Worm (Caenorhabditis elegans) whole organism, late embryonic: ENCODE measurements around the gene Y55F3BL.4.

Experiments
- C08G9.2 ChIP-seq: sonication (generic microtip); optimal IDR thresholded peaks from 2 replicates; lab custom pipeline; 2016; ENCODE audit warnings: mild to moderate bottlenecking, missing genetic modification characterization, moderate library complexity, missing compliant biosample characterization
- C38D4.7 ChIP-seq: fragments of 200-800 bp; sonication (Bioruptor generic); optimal IDR thresholded peaks from 2 replicates; lab custom pipeline; 2018; ENCODE audit warnings: mild to moderate bottlenecking, missing genetic modification characterization, moderate library complexity, missing compliant biosample characterization
- ceh-19 ChIP-seq: fragments of 200-800 bp; sonication (Bioruptor generic); optimal IDR thresholded peaks from 2 replicates; lab custom pipeline; 2018; ENCODE audit warnings: mild to moderate bottlenecking, missing genetic modification characterization, missing compliant biosample characterization
- dmd-4 ChIP-seq: sonication (generic microtip); optimal IDR thresholded peaks from 2 replicates; lab custom pipeline; 2016; ENCODE audit warnings: borderline replicate concordance, missing genetic modification characterization, missing compliant biosample characterization
- dve-1 ChIP-seq: sonication (generic microtip); optimal IDR thresholded peaks from 2 replicates; lab custom pipeline; 2017; ENCODE audit warnings: antibody characterized with exemption, mild to moderate bottlenecking, missing genetic modification characterization, missing compliant biosample characterization
- hlh-30 ChIP-seq: sonication (generic microtip); optimal IDR thresholded peaks from 2 replicates; lab custom pipeline; 2017; ENCODE audit warnings: antibody characterized with exemption, missing genetic modification characterization, missing compliant biosample characterization; ENCODE audit not compliant: insufficient read depth
- nhr-11 ChIP-seq: fragments of 150-350 bp; optimal IDR thresholded peaks from 2 replicates; lab custom pipeline; 2014; ENCODE audit warnings: missing biosample characterization, missing genetic modification characterization
- nhr-232 ChIP-seq: sonication (generic microtip); optimal IDR thresholded peaks from 2 replicates; lab custom pipeline; 2016; ENCODE audit warnings: missing genetic modification characterization, missing compliant biosample characterization
- odd-2 ChIP-seq: sonication (generic microtip); optimal IDR thresholded peaks from 2 replicates; lab custom pipeline; 2017; ENCODE audit warnings: antibody characterized with exemption, mild to moderate bottlenecking, missing genetic modification characterization, missing compliant biosample characterization
- pax-1 ChIP-seq: fragments of 150-350 bp; optimal IDR thresholded peaks from 2 replicates; lab custom pipeline; 2014; ENCODE audit warnings: missing biosample characterization, missing genetic modification characterization
- pha-4 ChIP-seq: fragments of 150-350 bp; optimal IDR thresholded peaks from 2 replicates; lab custom pipeline; 2018; ENCODE audit warnings: missing biosample characterization, missing genetic modification reagents, missing genetic modification characterization
- sox-4 ChIP-seq: sonication (generic microtip); optimal IDR thresholded peaks from 2 replicates; lab custom pipeline; 2017; ENCODE audit warnings: mild to moderate bottlenecking, missing genetic modification characterization, inconsistent platforms, missing compliant biosample characterization
- unc-86 ChIP-seq: sonication (generic microtip); optimal IDR thresholded peaks from 2 replicates; lab custom pipeline; 2016; ENCODE audit warnings: missing genetic modification characterization, missing compliant biosample characterization
- zip-5 ChIP-seq: sonication (generic microtip); optimal IDR thresholded peaks from 2 replicates; lab custom pipeline; 2016; ENCODE audit warnings: missing genetic modification characterization, missing compliant biosample characterization

DNA sequence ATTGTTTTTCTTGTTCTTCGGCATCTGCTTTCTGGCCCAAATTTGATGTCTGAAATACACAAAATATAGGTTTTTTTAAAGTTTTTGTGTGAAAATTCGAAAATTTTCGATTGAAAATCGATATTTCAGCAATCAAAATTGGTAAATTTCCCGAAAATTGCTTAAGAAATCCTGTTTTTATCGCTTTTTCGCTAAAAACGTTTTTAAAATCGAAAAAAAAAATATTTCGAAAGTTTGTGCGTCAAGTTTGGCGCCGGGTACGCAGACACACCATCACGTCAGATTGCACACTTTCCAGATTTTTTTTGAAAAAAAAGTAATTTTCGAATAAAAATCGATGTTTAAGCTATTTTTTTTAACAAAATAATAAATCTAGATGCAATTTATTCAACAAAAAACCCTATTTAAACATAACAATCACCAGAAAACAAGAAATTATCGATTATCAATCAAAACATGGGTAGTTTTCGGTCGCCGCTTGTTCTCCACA is 9.5 kb upstream of the Y55F3BL.4 start, which contains the start of gene skr-18:
- TF ChIP-seq ceh-19 (GFP tag; lab: Kevin White, UChicago) (no peak), sox-4 (tag; lab: Kevin White, UChicago) (no peak), zip-5 (no peak), C38D4.7 (GFP tag; lab: Kevin White, UChicago) (no peak), C08G9.2 (tag; lab: Kevin White, UChicago) (no peak), dmd-4 (no peak), pha-4 (no peak), hlh-30 (no peak), odd-2 (no peak), pax-1 (tag; lab: Kevin White, UChicago) (no peak), dve-1 (tag; lab: Kevin White, UChicago) (no peak), unc-86 (tag; lab: Kevin White, UChicago) (no peak), nhr-11 (tag; lab: Kevin White, UChicago) (no peak), nhr-232 (tag; lab: Kevin White, UChicago) (no peak)
